Fruit fly (Drosophila melanogaster) S2 (cell line): ENCODE results near the gene Calx.

Source experiments
- CG8478 ChIP-seq: fragments of >200 bp; optimal IDR thresholded peaks from 2 replicates; lab custom pipeline; 2018
- CTCF ChIP-seq, 2 experiments: fragments of >200 bp; optimal IDR thresholded peaks; 2 replicates each; lab custom pipeline; 2018

dm6 chr3R:20952423-20953013 is 25.5 kb upstream of the Calx start:
- TF ChIP-seq CG8478 (lab: Kevin White, UChicago), result no peak
- no peak for TF ChIP-seq CTCF (optimal IDR thresholded peaks at IDR 0.05; lab: Kevin White, UChicago)
